Fruit fly (Drosophila melanogaster): ENCODE results near the gene CG8219.

Gene CG8219

DNA sequence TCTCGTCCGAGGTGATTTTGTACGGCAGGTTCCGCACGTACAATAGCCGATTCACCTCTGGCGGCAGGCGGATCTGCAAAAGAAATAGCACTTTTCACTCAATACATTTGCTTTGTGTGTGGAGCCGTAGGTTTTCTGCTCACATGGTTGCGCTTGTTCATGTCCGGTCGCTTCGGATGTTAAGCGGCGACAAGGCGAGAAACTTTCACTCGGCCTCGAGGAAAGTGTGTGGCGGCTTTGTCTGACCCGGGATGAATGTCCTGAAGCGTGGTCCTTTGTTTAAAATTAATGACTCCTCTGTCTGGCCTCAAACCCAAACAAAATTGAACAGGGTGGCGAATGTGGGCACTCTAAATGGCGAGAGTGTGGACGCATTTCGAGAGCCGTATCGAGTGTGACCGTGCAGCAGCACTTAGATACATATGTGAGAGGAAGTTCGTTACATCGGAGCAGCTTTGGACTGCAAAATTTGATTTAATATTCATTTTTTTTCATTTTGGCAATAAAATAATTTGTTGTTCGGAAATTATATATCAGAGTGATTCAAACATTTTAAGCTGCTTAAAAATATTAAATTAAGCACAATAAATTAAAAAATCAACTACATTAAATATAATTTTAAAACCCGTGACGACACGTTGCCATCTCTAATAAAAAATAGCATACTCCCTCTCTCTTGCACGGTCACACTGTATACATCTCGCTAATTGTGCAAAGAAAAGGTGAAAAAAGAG is 7.3 kb upstream of the CG8219 start, which contains the start of the genes Sf3b6 and Tnpo (continued):
- TF ChIP-seq CG8478 (optimal IDR thresholded peaks at IDR 0.05) (no peak), stwl (tag; optimal IDR thresholded peaks at IDR 0.05) (peak; percentile 47), CG18764 (GFP tag; optimal IDR thresholded peaks at IDR 0.05) (peak; percentile 64), hth (optimal IDR thresholded peaks at IDR 0.05) (no peak), Bdp1 (GFP tag; optimal IDR thresholded peaks at IDR 0.05) (peak; percentile 63), psq (GFP tag; optimal IDR thresholded peaks at IDR 0.05) (peak; percentile 58), CG11247 (GFP tag; IDR thresholded peaks at IDR 0.05) (peak; percentile 71), pita (GFP tag; optimal IDR thresholded peaks at IDR 0.05) (no peak), h (optimal IDR thresholded peaks at IDR 0.05) (no peak), CG2712 (tag; optimal IDR thresholded peaks at IDR 0.05) (peak; percentile 88), Pdp1 (GFP tag; optimal IDR thresholded peaks at IDR 0.05) (peak; percentile 59 to 77), CG11093 (GFP tag; IDR thresholded peaks at IDR 0.05) (peak; percentile 59; the same call in 2 of the 3 replicates), CG11456 (GFP tag; IDR thresholded peaks at IDR 0.05) (peak; percentile 84), CG3407 (GFP tag; optimal IDR thresholded peaks at IDR 0.05) (no peak), CG32532 (GFP tag; IDR thresholded peaks at IDR 0.05) (peak; percentile 89), CG7928 (GFP tag; optimal IDR thresholded peaks at IDR 0.05) (peak; percentile 47), CG31388 (GFP tag; optimal IDR thresholded peaks at IDR 0.05) (peak; percentile 49), dimm (GFP tag; IDR thresholded peaks at IDR 0.05) (peak; percentile 35; the same call in 1 of the 2 replicates), CG3995 (GFP tag; optimal IDR thresholded peaks at IDR 0.05) (peak; percentile 91), otp (GFP tag; IDR thresholded peaks at IDR 0.05) (no peak; the same call in 2 of the 3 replicates), CG12942 (GFP tag; optimal IDR thresholded peaks at IDR 0.05) (peak; percentile 83), sens-2 (GFP tag; IDR thresholded peaks at IDR 0.05) (peak; percentile 42; the same call in 1 of the 2 replicates), CG30403 (GFP tag; optimal IDR thresholded peaks at IDR 0.05) (peak; percentile 95), kni (GFP tag; optimal IDR thresholded peaks at IDR 0.05) (no peak), sd (tag; optimal IDR thresholded peaks at IDR 0.05) (no peak), CG11560 (tag; IDR thresholded peaks at IDR 0.05) (peak; percentile 77), CG6654 (GFP tag; optimal IDR thresholded peaks at IDR 0.05) (no peak), CG13894 (tag; optimal IDR thresholded peaks at IDR 0.05) (no peak), dpn (GFP tag; optimal IDR thresholded peaks at IDR 0.05) (peak; percentile 76 to 84), CG4617 (GFP tag; optimal IDR thresholded peaks at IDR 0.05; ENCODE audit: borderline replicate concordance) (peak; percentile 77), Ravus (GFP tag; IDR thresholded peaks at IDR 0.05) (no peak; the same call in 1 of the 2 replicates), dmrt99B (tag; optimal IDR thresholded peaks at IDR 0.05) (no peak), emc (GFP tag; optimal IDR thresholded peaks at IDR 0.05) (peak; percentile 29), odd (GFP tag; optimal IDR thresholded peaks at IDR 0.05) (no peak), CG14965 (GFP tag; optimal IDR thresholded peaks at IDR 0.05; ENCODE audit: borderline replicate concordance) (no peak), CG17802 (tag; optimal IDR thresholded peaks at IDR 0.05) (peak; percentile 47), bowl (GFP tag; IDR thresholded peaks at IDR 0.05) (no peak), CG15601 (tag; optimal IDR thresholded peaks at IDR 0.05) (no peak), BtbVII (GFP tag; optimal IDR thresholded peaks at IDR 0.05) (no peak), CG13287 (GFP tag; IDR thresholded peaks at IDR 0.05; ENCODE audit: partially characterized antibody) (peak; percentile 61), her (GFP tag; optimal IDR thresholded peaks at IDR 0.05) (peak; percentile 9), Spps (tag; optimal IDR thresholded peaks at IDR 0.05) (peak; percentile 48), pum (GFP tag; optimal IDR thresholded peaks at IDR 0.05) (peak; percentile 78), bigmax (GFP tag; optimal IDR thresholded peaks at IDR 0.05) (no peak), CG32772 (GFP tag; IDR thresholded peaks at IDR 0.05) (peak; percentile 86), NFAT (GFP tag; IDR thresholded peaks at IDR 0.05) (peak; percentile 79), inv (GFP tag; IDR thresholded peaks at IDR 0.05; ENCODE audit: partially characterized antibody) (peak; percentile 48; the same call in 1 of the 2 replicates), yki (optimal IDR thresholded peaks at IDR 0.05) (no peak), eyg (GFP tag; optimal IDR thresholded peaks at IDR 0.05) (peak; percentile 23), maf-S (GFP tag; optimal IDR thresholded peaks at IDR 0.05) (peak; percentile 46), Ptx1 (GFP tag; IDR thresholded peaks at IDR 0.05) (peak; percentile 92)
